Comparison of ENCODE assay signal across 3 fruit fly cellular contexts in the genomic region with DNA sequence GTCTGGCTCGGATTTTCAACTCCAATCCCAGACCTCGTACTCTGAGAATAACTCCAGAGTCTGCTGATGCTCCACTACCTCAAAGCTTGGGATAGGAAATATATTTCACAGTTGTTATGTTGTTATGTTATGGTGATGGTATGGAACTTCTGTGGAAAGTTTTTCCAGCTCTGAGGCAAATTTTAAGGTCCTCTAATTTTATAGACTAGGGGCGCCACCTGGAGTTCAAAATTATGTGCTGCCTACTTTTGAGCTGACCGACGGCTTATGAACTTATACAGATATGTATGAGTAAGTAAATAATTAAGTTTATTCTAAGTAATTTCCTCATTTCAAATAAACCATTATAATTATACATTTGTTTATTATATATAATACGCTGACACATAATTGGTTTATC.
TF ChIP-seq lines count a peak whose summit lies in the region.

No protein-coding gene starts in this region.

- TF ChIP-seq CTCF in S2 (optimal IDR thresholded peaks at IDR 0.05; lab: Kevin White, UChicago) = peak; percentile 69 to 86
- TF ChIP-seq CTCF in whole organism, embryonic (GFP tag; optimal IDR thresholded peaks at IDR 0.05; lab: Kevin White, UChicago) = peak; percentile 90

TF ChIP-seq in whole organism, embryonic, 481 proteins besides CTCF, POLR2A, EP300 and RAD21:
- TF ChIP-seq maf-S (GFP tag; optimal IDR thresholded peaks at IDR 0.05; lab: Kevin White, UChicago) (no peak), stwl (tag; optimal IDR thresholded peaks at IDR 0.05; lab: Kevin White, UChicago) (peak; percentile 15)

TF ChIP-seq in whole organism, prepupa, 60 proteins besides CTCF, POLR2A, EP300 and RAD21:
- TF ChIP-seq pdm3 (GFP tag; optimal IDR thresholded peaks at IDR 0.05; lab: Kevin White, UChicago) (no peak), CG31627 (GFP tag; optimal IDR thresholded peaks at IDR 0.05; lab: Kevin White, UChicago) (no peak), CG10631 (GFP tag; optimal IDR thresholded peaks at IDR 0.05; lab: Kevin White, UChicago) (no peak), cyc (GFP tag; optimal IDR thresholded peaks at IDR 0.05; lab: Kevin White, UChicago) (no peak), Blimp-1 (GFP tag; optimal IDR thresholded peaks at IDR 0.05; lab: Kevin White, UChicago) (no peak), svp (GFP tag; lab: Kevin White, UChicago) (peak; percentile 73), Ets21C (GFP tag; optimal IDR thresholded peaks at IDR 0.05; lab: Kevin White, UChicago) (no peak), Eip78C (GFP tag; lab: Kevin White, UChicago) (peak; percentile 57), CG11902 (GFP tag; optimal IDR thresholded peaks at IDR 0.05; lab: Kevin White, UChicago) (no peak), CG6854 (GFP tag; optimal IDR thresholded peaks at IDR 0.05; lab: Kevin White, UChicago) (no peak), CG7368 (GFP tag; optimal IDR thresholded peaks at IDR 0.05; lab: Kevin White, UChicago) (no peak), Gug (GFP tag; IDR thresholded peaks at IDR 0.05; lab: Robert Waterston, UW) (no peak), CG3032 (tag; optimal IDR thresholded peaks at IDR 0.05; lab: Kevin White, UChicago) (no peak), CG1621 (tag; optimal IDR thresholded peaks at IDR 0.05; lab: Kevin White, UChicago) (no peak), CG34406 (GFP tag; optimal IDR thresholded peaks at IDR 0.05; lab: Kevin White, UChicago) (no peak), CG11294 (GFP tag; IDR thresholded peaks at IDR 0.05; lab: Robert Waterston, UW) (no peak)
